Worm (Caenorhabditis elegans) whole organism, young adult: ENCODE measurements around the gene hum-4.

Experiments
- gei-17 ChIP-seq: fragments of 200-800 bp; sonication (Bioruptor generic); optimal IDR thresholded peaks from 2 replicates; lab custom pipeline; 2018; ENCODE audit warnings: mild to moderate bottlenecking, missing genetic modification characterization, missing compliant biosample characterization
- hlh-26 ChIP-seq: fragments of 200-800 bp; sonication (Bioruptor generic); conservative IDR thresholded peaks from 2 replicates; pipeline ENCODE4 v1.3.6; 2022; ENCODE audit warnings: missing genetic modification reagents, missing genetic modification characterization, missing compliant biosample characterization
- lin-40 ChIP-seq: sonication (generic microtip); optimal IDR thresholded peaks from 2 replicates; lab custom pipeline; 2016; ENCODE audit warnings: missing genetic modification characterization, mild to moderate bottlenecking, missing compliant biosample characterization, missing genotype, missing genetic modification reagents
- lsy-27 ChIP-seq: sonication (generic microtip); optimal IDR thresholded peaks from 2 replicates; lab custom pipeline; 2017; ENCODE audit warnings: missing genetic modification characterization, mild to moderate bottlenecking, missing compliant biosample characterization, antibody characterized with exemption, missing genotype, borderline replicate concordance; ENCODE audit not compliant: insufficient read depth
- snpc-4 ChIP-seq, 5 experiments: fragments of 150-350 bp in 1 of 5; sonication (generic microtip) in 4 of 5; optimal IDR thresholded peaks; 2 replicates each; lab custom pipeline; 2014 to 2018; ENCODE audit warnings: missing genetic modification characterization in 5 of 5, missing biosample characterization in 3 of 5, antibody characterized with exemption in 2 of 5, mild to moderate bottlenecking in 2 of 5, missing compliant biosample characterization in 2 of 5, missing genotype in 2 of 5, moderate library complexity in 2 of 5, missing genetic modification reagents in 1 of 5
- unc-62 ChIP-seq: fragments of 150-350 bp; optimal IDR thresholded peaks from 2 replicates; lab custom pipeline; 2014; ENCODE audit warnings: missing biosample characterization, missing genetic modification reagents, missing genetic modification characterization

- no peak for TF ChIP-seq snpc-4 (GFP tag; optimal IDR thresholded peaks at IDR 0.05; lab: Kevin White, UChicago)
- TF ChIP-seq snpc-4 (tag; optimal IDR thresholded peaks at IDR 0.05; lab: Kevin White, UChicago) = no peak
- TF ChIP-seq unc-62 = no peak
- TF ChIP-seq lin-40 (tag; lab: Kevin White, UChicago) = no peak
- TF ChIP-seq lsy-27 = no peak
- no peak for TF ChIP-seq hlh-26
- TF ChIP-seq gei-17 (GFP tag; lab: Kevin White, UChicago) = no peak
Measured at ce11 chrX:11406784-11407183, 26.6 kb downstream of the hum-4 start.
